Worm (Caenorhabditis elegans): ENCODE results near the gene nhr-92.

Gene nhr-92

DNA sequence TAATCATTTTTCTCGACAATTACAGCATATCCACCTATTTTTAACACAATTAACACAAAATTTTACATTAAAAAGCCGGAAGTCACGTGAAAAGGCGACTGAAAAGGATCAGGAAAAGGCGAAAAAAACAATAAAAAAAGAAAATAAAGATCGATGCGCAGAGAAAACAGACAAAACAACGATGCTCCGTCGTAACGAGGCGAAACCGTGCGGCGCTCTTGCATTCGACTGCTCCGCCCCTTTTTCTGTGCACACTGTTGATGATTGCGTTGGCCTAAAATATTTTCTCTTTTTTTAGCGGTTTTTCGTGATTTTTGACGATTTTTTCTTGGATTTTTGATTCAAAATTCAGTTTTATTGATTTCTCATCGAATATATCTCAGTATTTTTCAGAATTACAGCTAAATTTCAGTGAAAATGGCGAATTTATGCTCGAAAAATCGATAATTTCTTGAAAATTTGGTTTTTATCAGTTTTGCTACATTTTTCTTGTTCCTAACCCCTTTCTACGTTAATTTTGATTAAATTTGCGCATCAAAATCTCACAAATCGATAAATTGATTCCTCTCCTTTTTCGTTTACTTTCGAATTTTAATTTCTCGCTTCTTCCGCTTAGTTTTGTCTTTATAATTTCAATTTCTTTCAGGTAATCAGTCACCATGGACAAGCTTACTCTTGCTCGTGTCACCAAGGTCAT is 39.3 kb downstream of the nhr-92 start, which contains the start of gene rps-28 (continued):
- no peak for TF ChIP-seq fkh-3 (tag; optimal IDR thresholded peaks at IDR 0.05)
- peak; percentile 94 for TF ChIP-seq ceh-100 (GFP tag; IDR thresholded peaks at IDR 0.05)
- TF ChIP-seq mcd-1 (GFP tag; IDR thresholded peaks at IDR 0.05) = peak; percentile 92
- TF ChIP-seq F22D6.2 (tag; optimal IDR thresholded peaks at IDR 0.05) = peak; percentile 57
- no peak for TF ChIP-seq F39B2.1 (GFP tag; IDR thresholded peaks at IDR 0.05)
- no peak for TF ChIP-seq ztf-3 (GFP tag; optimal IDR thresholded peaks at IDR 0.05)
- TF ChIP-seq rpc-1 (optimal IDR thresholded peaks at IDR 0.05) = peak; percentile 49
- no peak for TF ChIP-seq rpc-1 (tag; optimal IDR thresholded peaks at IDR 0.05)
- TF ChIP-seq F23B12.7 (tag; optimal IDR thresholded peaks at IDR 0.05; ENCODE audit: insufficient read depth) = peak; percentile 97
- peak; percentile 86 for TF ChIP-seq B0019.2 (GFP tag; conservative IDR thresholded peaks at IDR 0.05)
- no peak for TF ChIP-seq lag-1 (GFP tag; IDR thresholded peaks at IDR 0.05)
- TF ChIP-seq ZK185.1 (tag; optimal IDR thresholded peaks at IDR 0.05; ENCODE audit: poor library complexity, severe bottlenecking) = peak; percentile 90
- TF ChIP-seq ztf-25 (GFP tag; IDR thresholded peaks at IDR 0.05) = peak; percentile 91
- peak; percentile 47 for TF ChIP-seq xnd-1 (tag; optimal IDR thresholded peaks at IDR 0.05)
- peak; percentile 86; the same call in 1 of the 2 replicates for TF ChIP-seq ztf-28 (GFP tag; IDR thresholded peaks at IDR 0.05)
- TF ChIP-seq egrh-3 (GFP tag; IDR thresholded peaks at IDR 0.05) = peak; percentile 60
- TF ChIP-seq dpl-1 (GFP tag; optimal IDR thresholded peaks at IDR 0.05) = peak; percentile 77
- TF ChIP-seq lin-26 (GFP tag; IDR thresholded peaks at IDR 0.05) = peak; percentile 80; the same call in 1 of the 2 replicates
- TF ChIP-seq Y67H2A.10 (GFP tag; conservative IDR thresholded peaks at IDR 0.05) = peak; percentile 85
- peak; percentile 17 for TF ChIP-seq F52B5.7 (tag; optimal IDR thresholded peaks at IDR 0.05)
- no peak for TF ChIP-seq bed-1 (GFP tag; IDR thresholded peaks at IDR 0.05)
- peak; percentile 27 for TF ChIP-seq B0261.1 (tag; optimal IDR thresholded peaks at IDR 0.05)
- TF ChIP-seq Y95B8A.8 (GFP tag; IDR thresholded peaks at IDR 0.05) = peak; percentile 95
- TF ChIP-seq F10E7.11 (tag; optimal IDR thresholded peaks at IDR 0.05) = no peak
- TF ChIP-seq snpc-1.3 (tag; optimal IDR thresholded peaks at IDR 0.05; ENCODE audit: insufficient read depth) = peak; percentile 84
- peak; percentile 23 for TF ChIP-seq him-1 (tag; optimal IDR thresholded peaks at IDR 0.05)
- TF ChIP-seq tlf-1 (GFP tag; optimal IDR thresholded peaks at IDR 0.05) = peak; percentile 92
- TF ChIP-seq T26A5.8 (tag; optimal IDR thresholded peaks at IDR 0.05) = no peak
- no peak for TF ChIP-seq nfya-1 (tag; optimal IDR thresholded peaks at IDR 0.05; ENCODE audit: borderline replicate concordance, insufficient read depth)
- peak; percentile 65 for TF ChIP-seq die-1 (tag; optimal IDR thresholded peaks at IDR 0.05)
- peak; percentile 67 for TF ChIP-seq repo-1 (tag; optimal IDR thresholded peaks at IDR 0.05)
- peak; percentile 97 for TF ChIP-seq F49E8.2 (tag; optimal IDR thresholded peaks at IDR 0.05; ENCODE audit: insufficient read depth)
- TF ChIP-seq mxl-1 (tag; optimal IDR thresholded peaks at IDR 0.05) = no peak
- no peak for TF ChIP-seq dpff-1 (tag; optimal IDR thresholded peaks at IDR 0.05)
- TF ChIP-seq madf-3 (GFP tag; IDR thresholded peaks at IDR 0.05) = peak; percentile 93
- peak; percentile 81 for TF ChIP-seq unc-130 (GFP tag; optimal IDR thresholded peaks at IDR 0.05)
- TF ChIP-seq lir-1 (GFP tag; conservative IDR thresholded peaks at IDR 0.05) = peak; percentile 88
- TF ChIP-seq attf-6 (GFP tag; IDR thresholded peaks at IDR 0.05) = peak; percentile 76
- peak; percentile 16 for TF ChIP-seq hrde-1 (tag; optimal IDR thresholded peaks at IDR 0.05; ENCODE audit: borderline replicate concordance)
- peak; percentile 95 for TF ChIP-seq nfyb-1 (GFP tag; IDR thresholded peaks at IDR 0.05)
- peak; percentile 84 for TF ChIP-seq F33H1.4 (GFP tag; IDR thresholded peaks at IDR 0.05)
- peak in 2 of 3 experiments; percentile 77 to 91 for TF ChIP-seq lin-35 (GFP tag; optimal IDR thresholded peaks at IDR 0.05)
- peak; percentile 83; the same call in 1 of the 2 replicates for TF ChIP-seq ztf-6 (GFP tag; IDR thresholded peaks at IDR 0.05)
- peak; percentile 94 for TF ChIP-seq D2030.7 (GFP tag; IDR thresholded peaks at IDR 0.05)
- TF ChIP-seq sdz-38 (tag; optimal IDR thresholded peaks at IDR 0.05) = no peak
- TF ChIP-seq ceh-58 (GFP tag; IDR thresholded peaks at IDR 0.05) = no peak
- peak; percentile 95 for TF ChIP-seq pbrm-1 (GFP tag; IDR thresholded peaks at IDR 0.05)
- no peak for TF ChIP-seq hlh-12 (tag; optimal IDR thresholded peaks at IDR 0.05)

All from whole organism, young adult.